Fruit fly (Drosophila melanogaster): ENCODE results near the gene Orco.

Gene Orco

dm6 chr3R:5369490-5370001 is 42.7 kb downstream of the Orco start, which contains the start of the genes CG31542 and CG34277:
Gene CG31542, plus strand, starts transcription at chr3R:5369540.
Gene CG34277, plus strand, starts transcription at chr3R:5369540.
- TF ChIP-seq Dfd (GFP tag; optimal IDR thresholded peaks at IDR 0.05): peak; percentile 95
- no peak for TF ChIP-seq GATAd (GFP tag; optimal IDR thresholded peaks at IDR 0.05)

- peak; percentile 22 for TF ChIP-seq HLH106 (tag; optimal IDR thresholded peaks at IDR 0.05)
- TF ChIP-seq Hr78 (GFP tag; optimal IDR thresholded peaks at IDR 0.05): no peak
- TF ChIP-seq Rel (GFP tag; optimal IDR thresholded peaks at IDR 0.05): no peak
- TF ChIP-seq Rel (tag; optimal IDR thresholded peaks at IDR 0.05): peak; percentile 54
- peak; percentile 26 for TF ChIP-seq h (GFP tag; optimal IDR thresholded peaks at IDR 0.05)
- peak; percentile 12 for TF ChIP-seq br (GFP tag; optimal IDR thresholded peaks at IDR 0.05)
- no peak for TF ChIP-seq Jra (GFP tag; optimal IDR thresholded peaks at IDR 0.05)
- peak; percentile 22 for TF ChIP-seq woc (GFP tag; optimal IDR thresholded peaks at IDR 0.05)
- peak; percentile 27 for TF ChIP-seq CG9705 (GFP tag; optimal IDR thresholded peaks at IDR 0.05)
- TF ChIP-seq ey (GFP tag; optimal IDR thresholded peaks at IDR 0.05): peak; percentile 14
- TF ChIP-seq GATAd (GFP tag; optimal IDR thresholded peaks at IDR 0.05): no peak
- TF ChIP-seq dl (GFP tag; optimal IDR thresholded peaks at IDR 0.05; ENCODE audit: insufficient read depth in 1 of 2, partially characterized antibody in 2 of 2): no peak
- peak in 1 of 2 experiments; percentile 42 for TF ChIP-seq foxo (GFP tag; optimal IDR thresholded peaks at IDR 0.05)
- TF ChIP-seq Hnf4 (GFP tag; optimal IDR thresholded peaks at IDR 0.05): peak; percentile 54
- peak; percentile 35 for TF ChIP-seq rgr (GFP tag; optimal IDR thresholded peaks at IDR 0.05)
- no peak for TF ChIP-seq Myc (optimal IDR thresholded peaks at IDR 0.05)
- TF ChIP-seq fru (GFP tag; optimal IDR thresholded peaks at IDR 0.05): peak; percentile 29
- TF ChIP-seq Hr83 (GFP tag; optimal IDR thresholded peaks at IDR 0.05; ENCODE audit: poor library complexity, severe bottlenecking): peak; percentile 52
- TF ChIP-seq lola (GFP tag; optimal IDR thresholded peaks at IDR 0.05): no peak
- TF ChIP-seq sv (GFP tag; optimal IDR thresholded peaks at IDR 0.05): peak; percentile 1
- peak; percentile 17 for TF ChIP-seq Sp1 (GFP tag; optimal IDR thresholded peaks at IDR 0.05)
Observed at dm6 chr3R:5368170-5368781, 43.9 kb downstream of the Orco start, which contains the start of gene Cerk. Gene Cerk, minus strand, starts transcription at chr3R:5368306.

dm6 chr3R:5367512-5368169 is 44.6 kb downstream of the Orco start:
- no peak for TF ChIP-seq fru (GFP tag; optimal IDR thresholded peaks at IDR 0.05)
- TF ChIP-seq Hnf4 (GFP tag; optimal IDR thresholded peaks at IDR 0.05): peak; percentile 33
- no peak for TF ChIP-seq tai (GFP tag; optimal IDR thresholded peaks at IDR 0.05)
- peak; percentile 43 for TF ChIP-seq h (GFP tag; optimal IDR thresholded peaks at IDR 0.05)
- no peak for TF ChIP-seq Hr78 (GFP tag; optimal IDR thresholded peaks at IDR 0.05)
- peak; percentile 98 for TF ChIP-seq Hr83 (GFP tag; optimal IDR thresholded peaks at IDR 0.05; ENCODE audit: poor library complexity, severe bottlenecking)
- no peak for TF ChIP-seq usp (GFP tag; optimal IDR thresholded peaks at IDR 0.05)
- no peak for TF ChIP-seq Vsx2 (GFP tag; optimal IDR thresholded peaks at IDR 0.05; ENCODE audit: partially characterized antibody)
- TF ChIP-seq GATAd (GFP tag; optimal IDR thresholded peaks at IDR 0.05): no peak
- no peak for TF ChIP-seq N (GFP tag; optimal IDR thresholded peaks at IDR 0.05)
- peak; percentile 14 for TF ChIP-seq Sp1 (GFP tag; optimal IDR thresholded peaks at IDR 0.05)
- no peak for TF ChIP-seq sage (GFP tag; optimal IDR thresholded peaks at IDR 0.05)
- peak; percentile 15 for TF ChIP-seq CG9705 (GFP tag; optimal IDR thresholded peaks at IDR 0.05)
- TF ChIP-seq woc (GFP tag; optimal IDR thresholded peaks at IDR 0.05): no peak
- no peak for TF ChIP-seq psq (GFP tag; optimal IDR thresholded peaks at IDR 0.05)
- no peak for TF ChIP-seq dmrt93B (GFP tag; optimal IDR thresholded peaks at IDR 0.05)
- no peak for TF ChIP-seq pan (optimal IDR thresholded peaks at IDR 0.05)
- TF ChIP-seq CG32264 (GFP tag; optimal IDR thresholded peaks at IDR 0.05): no peak
- no peak for TF ChIP-seq Dif (GFP tag; optimal IDR thresholded peaks at IDR 0.05; ENCODE audit: partially characterized antibody)
- TF ChIP-seq Rel (GFP tag; optimal IDR thresholded peaks at IDR 0.05): no peak
- peak; percentile 63 for TF ChIP-seq Rel (tag; optimal IDR thresholded peaks at IDR 0.05)
- no peak for TF ChIP-seq Dfd (GFP tag; optimal IDR thresholded peaks at IDR 0.05)
- TF ChIP-seq jim (GFP tag; optimal IDR thresholded peaks at IDR 0.05): no peak
- no peak for TF ChIP-seq br (GFP tag; optimal IDR thresholded peaks at IDR 0.05)
- TF ChIP-seq dsf (GFP tag; optimal IDR thresholded peaks at IDR 0.05; ENCODE audit: borderline replicate concordance): no peak
- TF ChIP-seq Jra (GFP tag; optimal IDR thresholded peaks at IDR 0.05): peak; percentile 77
- no peak for TF ChIP-seq lola (GFP tag; optimal IDR thresholded peaks at IDR 0.05)
- no peak for TF ChIP-seq CrebA (GFP tag; optimal IDR thresholded peaks at IDR 0.05; ENCODE audit: borderline replicate concordance)
- no peak for TF ChIP-seq Mio (GFP tag; optimal IDR thresholded peaks at IDR 0.05)
- TF ChIP-seq brk (GFP tag; optimal IDR thresholded peaks at IDR 0.05): no peak
- no peak for TF ChIP-seq dl (GFP tag; optimal IDR thresholded peaks at IDR 0.05; ENCODE audit: insufficient read depth in 1 of 2, partially characterized antibody in 2 of 2)
- TF ChIP-seq foxo (GFP tag; optimal IDR thresholded peaks at IDR 0.05): no peak
- TF ChIP-seq HLH106 (tag; optimal IDR thresholded peaks at IDR 0.05): peak; percentile 7
- TF ChIP-seq ey (GFP tag; optimal IDR thresholded peaks at IDR 0.05): no peak
- peak; percentile 38 for TF ChIP-seq rgr (GFP tag; optimal IDR thresholded peaks at IDR 0.05)

Measured in whole organism, wandering third instar larva.